Worm (Caenorhabditis elegans) whole organism, L1 larva: ENCODE results near the gene F55B11.7.
"Not testable (repeated sequence)": the region's sequence is repeated elsewhere in the genome, so short reads cannot be mapped to it uniquely, and the experiment has no call there.

Experiments used
- F16B12.6 ChIP-seq: fragments of 150-350 bp; optimal IDR thresholded peaks from 2 replicates; lab custom pipeline; 2014; ENCODE audit warnings: missing biosample characterization, missing genetic modification characterization
- Y116A8C.19 ChIP-seq: sonication (generic microtip); optimal IDR thresholded peaks from 2 replicates; lab custom pipeline; 2016; ENCODE audit warnings: missing compliant biosample characterization, missing genetic modification characterization, borderline replicate concordance
- aly-2 ChIP-seq: fragments of 150-350 bp; optimal IDR thresholded peaks from 2 replicates; lab custom pipeline; 2014; ENCODE audit warnings: missing biosample characterization, missing genetic modification characterization
- ceh-8 ChIP-seq: fragments of 200-800 bp; sonication (Bioruptor generic); optimal IDR thresholded peaks from 2 replicates; lab custom pipeline; 2018; ENCODE audit warnings: mild to moderate bottlenecking, missing genetic modification characterization, moderate library complexity, missing compliant biosample characterization
- ceh-82 ChIP-seq, 3 experiments: fragments of 150-350 bp in 1 of 3; sonication (generic microtip) in 2 of 3; optimal IDR thresholded peaks; 2 replicates each; lab custom pipeline; 2014 to 2017; ENCODE audit warnings: missing biosample characterization in 3 of 3, missing genetic modification characterization in 3 of 3
- ceh-88 ChIP-seq: fragments of 200-800 bp; sonication (Bioruptor generic); IDR thresholded peaks from 2 replicates; pipeline ENCODE4 v1.3.6; 2022; ENCODE audit warnings: missing genetic modification characterization, missing compliant biosample characterization
- ces-1 ChIP-seq: fragments of 150-350 bp; optimal IDR thresholded peaks from 2 replicates; lab custom pipeline; 2014; ENCODE audit warnings: missing biosample characterization, missing genetic modification reagents, missing genetic modification characterization
- dpl-1 ChIP-seq, 3 experiments: fragments of 150-350 bp in 2 of 3; sonication (generic microtip) in 1 of 3; optimal IDR thresholded peaks; 2 replicates each; lab custom pipeline; 2014 to 2017; ENCODE audit warnings: missing biosample characterization in 3 of 3, missing genetic modification characterization in 3 of 3, missing genetic modification reagents in 3 of 3
- efl-1 ChIP-seq, 4 experiments: fragments of 150-350 bp; optimal IDR thresholded peaks in 3 of 4; peaks in 1 of 4; 1 replicate in 1 of 4; 2 replicates in 3 of 4; lab custom pipeline; 2014; ENCODE audit warnings: missing biosample characterization in 2 of 4, missing genetic modification characterization in 2 of 4, missing genetic modification reagents in 2 of 4
- egl-13 ChIP-seq: sonication (generic microtip); optimal IDR thresholded peaks from 2 replicates; lab custom pipeline; 2016; ENCODE audit warnings: missing genotype, missing genetic modification reagents, missing genetic modification characterization, missing compliant biosample characterization
- elt-3 ChIP-seq, 6 experiments: fragments of 150-350 bp in 1 of 6; sonication (generic microtip); optimal IDR thresholded peaks; 2 replicates each; lab custom pipeline; 2017 to 2018; ENCODE audit warnings: missing biosample characterization in 6 of 6, missing genetic modification characterization in 6 of 6, inconsistent platforms in 1 of 6
- ets-5 ChIP-seq: fragments of 200-800 bp; sonication (Bioruptor generic); IDR thresholded peaks from 2 replicates; pipeline ENCODE4 v1.3.6; 2022; ENCODE audit warnings: missing genetic modification characterization, missing compliant biosample characterization
- fkh-4 ChIP-seq: sonication (generic microtip); optimal IDR thresholded peaks from 2 replicates; lab custom pipeline; 2016; ENCODE audit warnings: missing compliant biosample characterization, missing genetic modification characterization, borderline replicate concordance
- fkh-8 ChIP-seq: sonication (generic microtip); optimal IDR thresholded peaks from 2 replicates; lab custom pipeline; 2016; ENCODE audit warnings: mild to moderate bottlenecking, missing genetic modification characterization, missing compliant biosample characterization
- fos-1 ChIP-seq: fragments of 150-350 bp; optimal IDR thresholded peaks from 2 replicates; lab custom pipeline; 2014; ENCODE audit warnings: missing biosample characterization, missing genetic modification characterization
- hlh-4 ChIP-seq: sonication (generic microtip); optimal IDR thresholded peaks from 2 replicates; lab custom pipeline; 2016; ENCODE audit warnings: mild to moderate bottlenecking, missing genetic modification characterization, missing compliant biosample characterization
- hpl-2 ChIP-seq: fragments of 150-350 bp; optimal IDR thresholded peaks from 2 replicates; lab custom pipeline; 2014; ENCODE audit warnings: missing biosample characterization, missing genetic modification reagents, missing genetic modification characterization
- isw-1 ChIP-seq: fragments of 200-800 bp; sonication (Bioruptor generic); IDR thresholded peaks from 2 replicates; pipeline ENCODE4 v1.3.6; 2022; ENCODE audit warnings: missing genetic modification characterization, missing compliant biosample characterization
- jun-1 ChIP-seq: fragments of 150-350 bp; optimal IDR thresholded peaks from 2 replicates; lab custom pipeline; 2014; ENCODE audit warnings: missing biosample characterization, missing genetic modification reagents, missing genetic modification characterization
- lin-13 ChIP-seq: fragments of 150-350 bp; optimal IDR thresholded peaks from 2 replicates; lab custom pipeline; 2014; ENCODE audit warnings: missing biosample characterization, missing genetic modification reagents, missing genetic modification characterization
- lin-14 ChIP-seq: fragments of 200-800 bp; sonication (Bioruptor generic); optimal IDR thresholded peaks from 2 replicates; lab custom pipeline; 2018; ENCODE audit warnings: mild to moderate bottlenecking, missing genetic modification characterization, moderate library complexity, missing compliant biosample characterization
- lin-35 ChIP-seq, 2 experiments: fragments of 150-350 bp; optimal IDR thresholded peaks; 2 replicates each; lab custom pipeline; 2014; ENCODE audit warnings: missing biosample characterization in 2 of 2, missing genetic modification characterization in 2 of 2, missing genetic modification reagents in 2 of 2
- lsy-2 ChIP-seq, 2 experiments: fragments of 150-350 bp; optimal IDR thresholded peaks; 2 replicates each; lab custom pipeline; 2014; ENCODE audit warnings: missing biosample characterization in 2 of 2, missing genetic modification characterization in 2 of 2
- mab-9 ChIP-seq: fragments of 200-800 bp; sonication (Bioruptor generic); IDR thresholded peaks from 2 replicates; pipeline ENCODE4 v1.3.6; 2022; ENCODE audit warnings: missing genetic modification reagents, missing genetic modification characterization, missing compliant biosample characterization
- nhr-19 ChIP-seq: fragments of 200-800 bp; sonication (Bioruptor generic); conservative IDR thresholded peaks from 2 replicates; pipeline ENCODE4 v1.3.6; 2022; ENCODE audit warnings: missing genetic modification characterization, missing compliant biosample characterization
- nhr-20 ChIP-seq: sonication (generic microtip); optimal IDR thresholded peaks from 2 replicates; lab custom pipeline; 2016; ENCODE audit warnings: mild to moderate bottlenecking, missing genetic modification characterization, missing compliant biosample characterization
- nhr-237 ChIP-seq: fragments of 150-350 bp; optimal IDR thresholded peaks from 2 replicates; lab custom pipeline; 2014; ENCODE audit warnings: missing biosample characterization, missing genetic modification characterization
- nhr-47 ChIP-seq: sonication (generic microtip); optimal IDR thresholded peaks from 2 replicates; lab custom pipeline; 2016; ENCODE audit warnings: mild to moderate bottlenecking, missing genetic modification characterization, moderate library complexity, missing compliant biosample characterization
- nhr-71 ChIP-seq: sonication (generic microtip); optimal IDR thresholded peaks from 2 replicates; lab custom pipeline; 2016; ENCODE audit warnings: mild to moderate bottlenecking, missing genetic modification characterization, moderate library complexity, missing compliant biosample characterization
- nhr-77 ChIP-seq: fragments of 150-350 bp; optimal IDR thresholded peaks from 2 replicates; lab custom pipeline; 2014; ENCODE audit warnings: missing biosample characterization, missing genetic modification characterization
- pax-3 ChIP-seq: fragments of 200-800 bp; sonication (Bioruptor generic); optimal IDR thresholded peaks from 2 replicates; lab custom pipeline; 2018; ENCODE audit warnings: mild to moderate bottlenecking, missing genetic modification characterization, moderate library complexity, missing compliant biosample characterization
- pqm-1 ChIP-seq: sonication (generic microtip); optimal IDR thresholded peaks from 3 replicates; lab custom pipeline; 2017; ENCODE audit warnings: missing biosample characterization, missing genetic modification characterization
- skn-1 ChIP-seq: fragments of 150-350 bp; optimal IDR thresholded peaks from 2 replicates; lab custom pipeline; 2014; ENCODE audit warnings: missing biosample characterization, missing genetic modification characterization
- snu-23 ChIP-seq: sonication (generic microtip); optimal IDR thresholded peaks from 2 replicates; lab custom pipeline; 2016; ENCODE audit warnings: missing genetic modification characterization, missing compliant biosample characterization
- sox-4 ChIP-seq: sonication (generic microtip); optimal IDR thresholded peaks from 2 replicates; lab custom pipeline; 2016; ENCODE audit warnings: missing genetic modification characterization, missing compliant biosample characterization
- sup-37 ChIP-seq: fragments of 200-800 bp; sonication (Bioruptor generic); optimal IDR thresholded peaks from 2 replicates; lab custom pipeline; 2018; ENCODE audit warnings: mild to moderate bottlenecking, missing genetic modification characterization, missing compliant biosample characterization
- swsn-7 ChIP-seq: sonication (generic microtip); optimal IDR thresholded peaks from 2 replicates; lab custom pipeline; 2016; ENCODE audit warnings: missing genetic modification characterization, missing compliant biosample characterization
- tbx-2 ChIP-seq: sonication (generic microtip); optimal IDR thresholded peaks from 2 replicates; lab custom pipeline; 2016; ENCODE audit warnings: missing genetic modification characterization, missing compliant biosample characterization
- unc-130 ChIP-seq: fragments of 150-350 bp; optimal IDR thresholded peaks from 2 replicates; lab custom pipeline; 2017; ENCODE audit warnings: missing biosample characterization, missing genetic modification characterization, inconsistent platforms
- unc-30 ChIP-seq: sonication (generic microtip); optimal IDR thresholded peaks from 2 replicates; lab custom pipeline; 2017; ENCODE audit warnings: missing biosample characterization, missing genetic modification characterization
- unc-86 ChIP-seq: sonication (generic microtip); optimal IDR thresholded peaks from 2 replicates; lab custom pipeline; 2016; ENCODE audit warnings: missing genetic modification characterization, missing compliant biosample characterization
- vab-15 ChIP-seq: sonication (generic microtip); optimal IDR thresholded peaks from 2 replicates; lab custom pipeline; 2017; ENCODE audit warnings: missing genotype, mild to moderate bottlenecking, missing genetic modification characterization, missing compliant biosample characterization
- xbp-1 ChIP-seq: sonication (generic microtip); optimal IDR thresholded peaks from 2 replicates; lab custom pipeline; 2016; ENCODE audit warnings: missing genetic modification characterization, missing compliant biosample characterization
- zag-1 ChIP-seq: fragments of 150-350 bp; optimal IDR thresholded peaks from 2 replicates; lab custom pipeline; 2014; ENCODE audit warnings: missing biosample characterization, missing genetic modification characterization
- ztf-4 ChIP-seq: fragments of 150-350 bp; optimal IDR thresholded peaks from 2 replicates; lab custom pipeline; 2014; ENCODE audit warnings: missing biosample characterization, missing genetic modification characterization

F55B11.7 gene

DNA sequence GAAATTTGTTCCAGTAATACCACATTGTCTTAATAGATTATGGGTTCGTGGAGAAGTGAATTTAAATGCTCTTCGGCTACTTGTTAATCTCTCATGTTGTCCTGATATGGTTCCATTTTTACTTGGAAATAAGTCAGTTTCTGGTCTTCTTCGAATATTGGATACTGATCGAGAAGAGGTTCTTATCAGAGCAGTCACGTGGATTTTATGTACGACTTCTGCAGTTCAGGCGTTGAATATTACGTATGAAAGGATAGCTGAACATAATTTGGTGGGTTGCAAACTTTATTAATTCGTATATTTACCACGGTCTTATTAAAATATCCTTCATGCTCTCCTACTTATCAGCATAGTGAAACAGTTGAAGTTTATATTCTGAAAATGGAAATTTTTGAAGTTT, 44.0 kb downstream of the F55B11.7 start:
- TF ChIP-seq sup-37, result no peak
- no peak for TF ChIP-seq aly-2 (tag; lab: Kevin White, UChicago)
- no peak for TF ChIP-seq snu-23 (GFP tag; lab: Kevin White, UChicago)
- no peak for TF ChIP-seq unc-130 (tag; lab: Kevin White, UChicago)
- TF ChIP-seq nhr-77 (tag; lab: Kevin White, UChicago), result no peak
- TF ChIP-seq hpl-2 (GFP tag; lab: Kevin White, UChicago), result no peak
- TF ChIP-seq lin-14 (GFP tag; lab: Kevin White, UChicago), result no peak
- no peak for TF ChIP-seq jun-1 (tag; lab: Kevin White, UChicago)
- TF ChIP-seq pqm-1, result no peak
- no peak for TF ChIP-seq Y116A8C.19 (tag; lab: Kevin White, UChicago)

DNA sequence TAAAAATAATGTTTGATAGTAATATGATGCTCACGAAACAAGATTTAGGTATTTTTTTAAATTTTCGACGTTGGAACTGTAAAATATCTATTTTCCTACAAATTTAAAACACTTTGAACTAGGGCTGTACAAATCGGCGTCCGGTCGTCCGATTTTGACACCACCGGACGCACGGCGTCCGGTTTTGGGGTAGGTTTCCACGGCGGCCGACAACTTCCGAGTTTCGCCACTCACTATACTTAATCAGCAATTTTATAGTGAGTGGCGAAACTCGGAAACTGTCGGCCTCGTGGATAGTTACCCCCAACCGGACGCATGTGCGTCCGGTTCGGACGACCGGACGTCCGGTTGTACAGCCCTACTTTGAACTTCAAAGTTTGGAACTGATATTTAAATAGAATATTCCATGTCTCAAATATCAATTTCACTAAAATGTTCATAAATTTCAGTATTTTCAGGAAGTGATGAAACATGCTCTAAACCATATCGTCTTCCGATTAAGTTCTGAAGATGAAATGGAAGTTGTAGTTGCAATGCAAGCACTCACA, 44.5 kb downstream of the F55B11.7 start:
- TF ChIP-seq nhr-77 (tag; lab: Kevin White, UChicago) (no peak), fkh-4 (tag; lab: Kevin White, UChicago) (no peak), fkh-8 (tag; lab: Kevin White, UChicago) (no peak), dpl-1 (GFP tag; optimal IDR thresholded peaks at IDR 0.05; lab: Kevin White, UChicago) (no peak), lin-13 (GFP tag; lab: Kevin White, UChicago) (no peak), nhr-19 (GFP tag; lab: Robert Waterston, UW) (no peak), nhr-237 (no peak), jun-1 (tag; lab: Kevin White, UChicago) (no peak), unc-30 (tag; lab: Kevin White, UChicago) (no peak), unc-130 (tag; lab: Kevin White, UChicago) (no peak), sup-37 (no peak), hlh-4 (no peak), ztf-4 (tag; lab: Kevin White, UChicago) (no peak), F16B12.6 (tag; lab: Kevin White, UChicago) (no peak), ets-5 (GFP tag; lab: Robert Waterston, UW) (no peak)

DNA sequence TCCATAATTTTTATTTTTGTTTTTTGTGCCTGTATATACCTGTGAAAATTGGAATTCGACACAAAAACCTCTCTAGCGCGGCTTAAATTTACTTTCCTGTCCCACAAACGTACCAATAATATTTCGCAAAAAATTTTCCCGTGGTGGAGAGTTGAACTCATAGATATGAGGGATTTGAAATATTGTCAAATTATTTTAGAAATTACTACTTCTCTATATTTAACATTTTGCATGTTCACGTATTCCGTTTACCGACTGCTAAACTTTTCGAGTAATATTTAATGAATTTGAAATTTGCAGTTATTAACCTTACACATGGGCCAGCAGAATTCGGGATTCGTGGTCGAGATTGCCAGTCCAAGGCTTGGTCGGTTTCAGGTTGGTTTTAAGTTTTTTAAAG, 48.0 kb downstream of the F55B11.7 start, which contains the start of gene Y67A10A.7:
TSS of gene Y67A10A.7 (plus strand) at position 301 of the 400 bp plus-strand sequence.
- not testable (repeated sequence) for TF ChIP-seq vab-15; lin-35 (GFP tag; optimal IDR thresholded peaks at IDR 0.05; lab: Kevin White, UChicago); ces-1

DNA sequence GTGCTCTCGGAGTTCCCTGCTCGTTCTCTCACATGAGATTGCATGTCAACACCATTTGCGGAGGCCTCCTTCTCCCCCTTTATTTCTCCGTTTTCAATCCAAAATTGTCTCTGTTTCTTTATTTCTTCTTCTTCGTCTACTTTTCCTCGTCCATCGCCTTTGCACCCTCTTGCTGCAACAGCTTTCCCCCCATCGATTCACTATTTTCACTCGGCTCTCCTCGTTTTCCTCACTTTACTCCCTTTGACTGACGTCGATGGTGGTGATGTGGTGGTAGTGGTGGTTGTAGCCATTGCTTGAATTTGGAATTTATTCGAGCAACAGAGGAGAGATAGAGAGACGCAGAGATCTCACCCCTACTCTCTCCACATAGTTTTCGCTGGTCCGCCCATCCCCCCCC, 50.2 kb downstream of the F55B11.7 start:
- TF ChIP-seq ceh-8 (GFP tag; lab: Kevin White, UChicago), result peak; percentile 2
- TF ChIP-seq lsy-2 (tag; optimal IDR thresholded peaks at IDR 0.05; lab: Kevin White, UChicago), result peak in 1 of 2 experiments; percentile 66
- no peak for TF ChIP-seq mab-9 (GFP tag; lab: Robert Waterston, UW)
- TF ChIP-seq lin-14 (GFP tag; lab: Kevin White, UChicago), result peak; percentile 93
- TF ChIP-seq isw-1 (GFP tag; lab: Robert Waterston, UW), result peak; percentile 36
- TF ChIP-seq nhr-71 (tag; lab: Kevin White, UChicago), result peak; percentile 52
- TF ChIP-seq elt-3 (tag; optimal IDR thresholded peaks at IDR 0.05; lab: Kevin White, UChicago), result no peak
- TF ChIP-seq egl-13 (tag; lab: Kevin White, UChicago), result peak; percentile 38
- no peak for TF ChIP-seq skn-1 (tag; lab: Kevin White, UChicago)
- TF ChIP-seq efl-1 (optimal IDR thresholded peaks at IDR 0.05; lab: Kevin White, UChicago), result peak; percentile 28 to 31
- TF ChIP-seq efl-1 (GFP tag; optimal IDR thresholded peaks at IDR 0.05 in 1 of 2; lab: Kevin White, UChicago), result no peak
- peak; percentile 33 for TF ChIP-seq pax-3 (tag; lab: Kevin White, UChicago)
- no peak for TF ChIP-seq pqm-1
- peak; percentile 78 for TF ChIP-seq fkh-8 (tag; lab: Kevin White, UChicago)
- TF ChIP-seq zag-1, result no peak
- no peak for TF ChIP-seq vab-15
- peak; percentile 6 to 73 (median 32) for TF ChIP-seq ceh-82 (tag; optimal IDR thresholded peaks at IDR 0.05; lab: Kevin White, UChicago)
- TF ChIP-seq tbx-2, result peak; percentile 44
- peak; percentile 47 for TF ChIP-seq xbp-1 (tag; lab: Kevin White, UChicago)
- TF ChIP-seq fos-1 (tag; lab: Kevin White, UChicago), result no peak
- peak in 1 of 2 experiments; percentile 29 for TF ChIP-seq lin-35 (GFP tag; optimal IDR thresholded peaks at IDR 0.05; lab: Kevin White, UChicago)
- no peak for TF ChIP-seq ceh-88 (GFP tag; lab: Robert Waterston, UW)
- TF ChIP-seq snu-23 (GFP tag; lab: Kevin White, UChicago), result peak; percentile 49
- TF ChIP-seq jun-1 (tag; lab: Kevin White, UChicago), result no peak
- no peak for TF ChIP-seq F16B12.6 (tag; lab: Kevin White, UChicago)
- peak; percentile 75 for TF ChIP-seq unc-86 (tag; lab: Kevin White, UChicago)
- TF ChIP-seq swsn-7, result peak; percentile 51
- peak; percentile 49 for TF ChIP-seq nhr-47 (tag; lab: Kevin White, UChicago)
- no peak for TF ChIP-seq sox-4 (tag; lab: Kevin White, UChicago)
- TF ChIP-seq nhr-20 (tag; lab: Kevin White, UChicago), result no peak
